Fruit fly (Drosophila melanogaster): ENCODE data around the gene Cox10.

The Cox10 gene

DNA sequence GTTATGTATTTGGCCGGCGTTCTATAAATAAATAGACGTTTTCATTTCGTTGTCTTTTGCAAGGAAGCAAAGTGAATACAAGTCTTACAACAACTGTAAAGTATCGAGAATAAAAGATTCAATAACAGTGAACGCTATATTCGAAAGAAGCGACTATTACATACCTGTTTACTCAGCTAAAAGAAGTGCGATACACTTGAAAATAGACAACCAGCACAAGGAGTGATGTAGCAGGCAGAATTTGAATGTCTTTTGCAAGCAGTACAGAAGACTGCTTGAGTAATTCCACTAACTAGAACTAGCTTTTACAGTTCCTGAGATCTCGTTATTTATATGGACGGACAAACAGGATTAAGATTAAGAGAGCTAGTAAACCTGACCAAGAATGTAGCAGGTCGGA lies 33.0 kb upstream of the Cox10 start (continued):
- TF ChIP-seq HLHmδ (GFP tag; optimal IDR thresholded peaks at IDR 0.05), result no peak
- peak; percentile 44; the same call in 1 of the 2 replicates for TF ChIP-seq Scr (GFP tag; IDR thresholded peaks at IDR 0.05; ENCODE audit: partially characterized antibody)
- no peak for TF ChIP-seq CG7271 (tag; optimal IDR thresholded peaks at IDR 0.05)
- TF ChIP-seq zen2 (GFP tag; IDR thresholded peaks at IDR 0.05; ENCODE audit: partially characterized antibody), result no peak
- no peak for TF ChIP-seq Hsf (GFP tag; optimal IDR thresholded peaks at IDR 0.05)
- TF ChIP-seq schlank (tag; optimal IDR thresholded peaks at IDR 0.05), result no peak
- TF ChIP-seq HLH4C (GFP tag; IDR thresholded peaks at IDR 0.05; ENCODE audit: partially characterized antibody), result peak; percentile 79
- no peak for TF ChIP-seq CHES-1-like (GFP tag; optimal IDR thresholded peaks at IDR 0.05)

DNA sequence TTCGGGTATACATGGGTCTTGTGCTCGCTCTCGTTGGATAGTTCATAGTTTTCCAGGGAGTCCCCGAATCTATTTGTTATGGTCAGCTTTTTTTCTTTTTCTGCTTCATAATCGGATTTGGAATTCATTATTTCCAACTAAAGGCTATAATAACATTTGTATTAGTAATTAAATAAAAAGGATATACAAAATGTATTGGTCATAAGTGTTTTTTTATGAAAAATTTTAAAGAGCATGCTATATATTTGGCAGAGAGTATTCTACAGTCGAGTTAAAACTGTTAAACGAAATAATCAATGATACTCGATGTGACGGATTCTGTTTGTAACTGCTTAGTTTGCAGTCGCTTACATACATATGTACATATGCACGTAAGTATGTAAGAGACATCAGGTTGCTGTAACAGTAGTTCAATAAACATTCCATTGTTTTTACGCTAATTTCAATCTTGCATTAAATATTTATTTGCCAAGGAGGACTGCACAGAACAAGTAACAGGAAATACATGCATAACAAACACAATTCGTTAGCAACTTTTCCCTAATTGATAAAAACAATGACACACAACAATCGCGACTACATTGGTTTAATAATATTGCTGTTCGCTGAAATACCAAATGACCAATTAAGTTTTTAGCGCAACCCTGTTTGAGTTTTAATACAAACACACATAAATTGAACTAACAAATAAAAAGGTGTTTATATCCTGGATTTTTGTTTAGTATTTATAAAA lies 32.0 kb upstream of the Cox10 start:
- TF ChIP-seq ind (GFP tag; optimal IDR thresholded peaks at IDR 0.05), result no peak
- no peak for TF ChIP-seq Blimp-1 (GFP tag; optimal IDR thresholded peaks at IDR 0.05)
- TF ChIP-seq croc (GFP tag; conservative IDR thresholded peaks at IDR 0.05), result no peak
- no peak for TF ChIP-seq CG1602 (GFP tag; optimal IDR thresholded peaks at IDR 0.05)
- TF ChIP-seq CG10543 (GFP tag; optimal IDR thresholded peaks at IDR 0.05), result no peak
- no peak for TF ChIP-seq hb (GFP tag; IDR thresholded peaks at IDR 0.05; ENCODE audit: partially characterized antibody)
- no peak for TF ChIP-seq CG2116 (GFP tag; optimal IDR thresholded peaks at IDR 0.05)
- TF ChIP-seq Oaz (GFP tag; IDR thresholded peaks at IDR 0.05), result no peak
- no peak for TF ChIP-seq hbn (GFP tag; IDR thresholded peaks at IDR 0.05; ENCODE audit: partially characterized antibody)
- TF ChIP-seq Meics (GFP tag; optimal IDR thresholded peaks at IDR 0.05), result peak; percentile 3
- TF ChIP-seq dm (GFP tag; optimal IDR thresholded peaks at IDR 0.05), result no peak
- no peak for TF ChIP-seq CG13775 (GFP tag; optimal IDR thresholded peaks at IDR 0.05)
- TF ChIP-seq CG10366 (GFP tag; IDR thresholded peaks at IDR 0.05), result no peak
- TF ChIP-seq exex (tag; optimal IDR thresholded peaks at IDR 0.05), result no peak
- TF ChIP-seq CG34224 (GFP tag; IDR thresholded peaks at IDR 0.05; ENCODE audit: partially characterized antibody), result no peak
- TF ChIP-seq zf30C (GFP tag; optimal IDR thresholded peaks at IDR 0.05), result no peak
- no peak for TF ChIP-seq eyg (GFP tag; optimal IDR thresholded peaks at IDR 0.05)
- TF ChIP-seq BEAF-32 (GFP tag; optimal IDR thresholded peaks at IDR 0.05), result no peak
- TF ChIP-seq CkIIα-i1 (GFP tag; IDR thresholded peaks at IDR 0.05), result no peak
- TF ChIP-seq CG12219 (GFP tag; optimal IDR thresholded peaks at IDR 0.05), result peak; percentile 17
- TF ChIP-seq cad (GFP tag; optimal IDR thresholded peaks at IDR 0.05), result no peak
- no peak for TF ChIP-seq slou (GFP tag; optimal IDR thresholded peaks at IDR 0.05)
- peak; percentile 6 for TF ChIP-seq nerfin-1 (tag; optimal IDR thresholded peaks at IDR 0.05)
- TF ChIP-seq CG5953 (GFP tag; IDR thresholded peaks at IDR 0.05), result no peak
- TF ChIP-seq CG18599 (GFP tag; optimal IDR thresholded peaks at IDR 0.05), result no peak
- no peak for TF ChIP-seq D (optimal IDR thresholded peaks at IDR 0.05)
- no peak for TF ChIP-seq D (GFP tag; optimal IDR thresholded peaks at IDR 0.05)
- TF ChIP-seq al (GFP tag; IDR thresholded peaks at IDR 0.05), result no peak
- peak; percentile 36 for TF ChIP-seq grau (tag; optimal IDR thresholded peaks at IDR 0.05)
- TF ChIP-seq sr (GFP tag; IDR thresholded peaks at IDR 0.05), result no peak
- no peak for TF ChIP-seq ac (GFP tag; optimal IDR thresholded peaks at IDR 0.05)
- no peak for TF ChIP-seq Stat92E (GFP tag; optimal IDR thresholded peaks at IDR 0.05)
- TF ChIP-seq CG16813 (GFP tag; IDR thresholded peaks at IDR 0.05; ENCODE audit: partially characterized antibody), result no peak
- no peak for TF ChIP-seq z (GFP tag; IDR thresholded peaks at IDR 0.05)
- no peak for TF ChIP-seq CG3847 (GFP tag; IDR thresholded peaks at IDR 0.05)
- no peak for TF ChIP-seq Myb (GFP tag; optimal IDR thresholded peaks at IDR 0.05)
- TF ChIP-seq gfzf (GFP tag; optimal IDR thresholded peaks at IDR 0.05), result no peak
- no peak for TF ChIP-seq jing (GFP tag; optimal IDR thresholded peaks at IDR 0.05)
- no peak for TF ChIP-seq CG12104 (GFP tag; optimal IDR thresholded peaks at IDR 0.05)
- TF ChIP-seq BtbVII (GFP tag; optimal IDR thresholded peaks at IDR 0.05), result no peak

All from whole organism, embryonic.